Worm (Caenorhabditis elegans) whole organism, L1 larva: Measurements from ENCODE around the gene K04C2.7.

Experiments used
- C04F5.9 ChIP-seq: sonication (generic microtip); optimal IDR thresholded peaks from 2 replicates; lab custom pipeline; 2016; ENCODE audit warnings: missing genetic modification characterization, missing compliant biosample characterization
- F16B12.6 ChIP-seq: fragments of 150-350 bp; optimal IDR thresholded peaks from 2 replicates; lab custom pipeline; 2014; ENCODE audit warnings: missing biosample characterization, missing genetic modification characterization
- aha-1 ChIP-seq: fragments of 150-350 bp; optimal IDR thresholded peaks from 2 replicates; lab custom pipeline; 2014; ENCODE audit warnings: missing biosample characterization, missing genetic modification characterization
- alr-1 ChIP-seq: fragments of 200-800 bp; sonication (Bioruptor generic); optimal IDR thresholded peaks from 2 replicates; lab custom pipeline; 2018; ENCODE audit warnings: borderline replicate concordance, mild to moderate bottlenecking, missing genetic modification characterization, missing compliant biosample characterization
- aly-2 ChIP-seq: fragments of 150-350 bp; optimal IDR thresholded peaks from 2 replicates; lab custom pipeline; 2014; ENCODE audit warnings: missing biosample characterization, missing genetic modification characterization
- blmp-1 ChIP-seq: fragments of 150-350 bp; optimal IDR thresholded peaks from 2 replicates; lab custom pipeline; 2014; ENCODE audit warnings: missing biosample characterization, missing genetic modification characterization
- ceh-63 ChIP-seq: fragments of 200-800 bp; sonication (Bioruptor generic); optimal IDR thresholded peaks from 2 replicates; lab custom pipeline; 2018; ENCODE audit warnings: mild to moderate bottlenecking, missing genetic modification characterization, missing compliant biosample characterization
- ceh-82 ChIP-seq, 3 experiments: fragments of 150-350 bp in 1 of 3; sonication (generic microtip) in 2 of 3; optimal IDR thresholded peaks; 2 replicates each; lab custom pipeline; 2014 to 2017; ENCODE audit warnings: missing biosample characterization in 3 of 3, missing genetic modification characterization in 3 of 3
- ceh-88 ChIP-seq: fragments of 200-800 bp; sonication (Bioruptor generic); IDR thresholded peaks from 2 replicates; pipeline ENCODE4 v1.3.6; 2022; ENCODE audit warnings: missing genetic modification characterization, missing compliant biosample characterization
- ces-1 ChIP-seq: fragments of 150-350 bp; optimal IDR thresholded peaks from 2 replicates; lab custom pipeline; 2014; ENCODE audit warnings: missing biosample characterization, missing genetic modification reagents, missing genetic modification characterization
- dsc-1 ChIP-seq: sonication (generic microtip); optimal IDR thresholded peaks from 2 replicates; lab custom pipeline; 2016; ENCODE audit warnings: mild to moderate bottlenecking, missing genetic modification characterization, missing compliant biosample characterization
- efl-1 ChIP-seq, 4 experiments: fragments of 150-350 bp; optimal IDR thresholded peaks in 3 of 4; peaks in 1 of 4; 1 replicate in 1 of 4; 2 replicates in 3 of 4; lab custom pipeline; 2014; ENCODE audit warnings: missing biosample characterization in 2 of 4, missing genetic modification characterization in 2 of 4, missing genetic modification reagents in 2 of 4
- elt-2 ChIP-seq: sonication (generic microtip); optimal IDR thresholded peaks from 2 replicates; lab custom pipeline; 2016; ENCODE audit warnings: missing genetic modification characterization, mild to moderate bottlenecking, inconsistent platforms, missing compliant biosample characterization, missing genetic modification reagents
- ets-5 ChIP-seq: fragments of 200-800 bp; sonication (Bioruptor generic); IDR thresholded peaks from 2 replicates; pipeline ENCODE4 v1.3.6; 2022; ENCODE audit warnings: missing genetic modification characterization, missing compliant biosample characterization
- grh-1 ChIP-seq: fragments of 200-800 bp; sonication (Bioruptor generic); IDR thresholded peaks from 2 replicates; pipeline ENCODE4 v1.3.6; 2022; ENCODE audit warnings: missing genetic modification reagents, missing genetic modification characterization, missing compliant biosample characterization
- hlh-17 ChIP-seq: fragments of 200-800 bp; sonication (Bioruptor generic); optimal IDR thresholded peaks from 2 replicates; lab custom pipeline; 2018; ENCODE audit warnings: missing genetic modification characterization, mild to moderate bottlenecking, missing compliant biosample characterization, moderate library complexity, borderline replicate concordance
- hpl-2 ChIP-seq: fragments of 150-350 bp; optimal IDR thresholded peaks from 2 replicates; lab custom pipeline; 2014; ENCODE audit warnings: missing biosample characterization, missing genetic modification reagents, missing genetic modification characterization
- isw-1 ChIP-seq: fragments of 200-800 bp; sonication (Bioruptor generic); IDR thresholded peaks from 2 replicates; pipeline ENCODE4 v1.3.6; 2022; ENCODE audit warnings: missing genetic modification characterization, missing compliant biosample characterization
- lin-13 ChIP-seq: fragments of 150-350 bp; optimal IDR thresholded peaks from 2 replicates; lab custom pipeline; 2014; ENCODE audit warnings: missing biosample characterization, missing genetic modification reagents, missing genetic modification characterization
- lin-35 ChIP-seq, 2 experiments: fragments of 150-350 bp; optimal IDR thresholded peaks; 2 replicates each; lab custom pipeline; 2014; ENCODE audit warnings: missing biosample characterization in 2 of 2, missing genetic modification characterization in 2 of 2, missing genetic modification reagents in 2 of 2
- lin-39 ChIP-seq: fragments of 150-350 bp; optimal IDR thresholded peaks from 2 replicates; lab custom pipeline; 2014; ENCODE audit warnings: missing biosample characterization, missing genetic modification reagents, missing genetic modification characterization
- lsy-2 ChIP-seq, 2 experiments: fragments of 150-350 bp; optimal IDR thresholded peaks; 2 replicates each; lab custom pipeline; 2014; ENCODE audit warnings: missing biosample characterization in 2 of 2, missing genetic modification characterization in 2 of 2
- nhr-12 ChIP-seq: sonication (generic microtip); optimal IDR thresholded peaks from 2 replicates; lab custom pipeline; 2017; ENCODE audit warnings: missing biosample characterization, missing genetic modification characterization
- nhr-19 ChIP-seq: fragments of 200-800 bp; sonication (Bioruptor generic); conservative IDR thresholded peaks from 2 replicates; pipeline ENCODE4 v1.3.6; 2022; ENCODE audit warnings: missing genetic modification characterization, missing compliant biosample characterization
- nhr-28 ChIP-seq: fragments of 150-350 bp; optimal IDR thresholded peaks from 2 replicates; lab custom pipeline; 2014; ENCODE audit warnings: missing biosample characterization, missing genetic modification characterization
- nhr-71 ChIP-seq: sonication (generic microtip); optimal IDR thresholded peaks from 2 replicates; lab custom pipeline; 2016; ENCODE audit warnings: mild to moderate bottlenecking, missing genetic modification characterization, moderate library complexity, missing compliant biosample characterization
- nhr-84 ChIP-seq: sonication (generic microtip); optimal IDR thresholded peaks from 2 replicates; lab custom pipeline; 2017; ENCODE audit warnings: missing biosample characterization, missing genetic modification characterization
- nhr-85 ChIP-seq: sonication (generic microtip); peaks from one replicate; lab custom pipeline; 2016; ENCODE audit warnings: missing genetic modification characterization, inconsistent platforms, missing compliant biosample characterization
- nhr-90 ChIP-seq: sonication (generic microtip); optimal IDR thresholded peaks from 2 replicates; lab custom pipeline; 2016; ENCODE audit warnings: mild to moderate bottlenecking, missing genetic modification characterization, missing compliant biosample characterization; ENCODE audit not compliant: poor library complexity
- pag-3 ChIP-seq: sonication (generic microtip); optimal IDR thresholded peaks from 2 replicates; lab custom pipeline; 2017; ENCODE audit warnings: missing genetic modification characterization, mild to moderate bottlenecking, missing compliant biosample characterization, antibody characterized with exemption, borderline replicate concordance; ENCODE audit not compliant: insufficient read depth
- pqm-1 ChIP-seq: sonication (generic microtip); optimal IDR thresholded peaks from 3 replicates; lab custom pipeline; 2017; ENCODE audit warnings: missing biosample characterization, missing genetic modification characterization
- rnt-1 ChIP-seq: sonication (generic microtip); optimal IDR thresholded peaks from 2 replicates; lab custom pipeline; 2016; ENCODE audit warnings: mild to moderate bottlenecking, missing genetic modification characterization, moderate library complexity, missing compliant biosample characterization
- skn-1 ChIP-seq: fragments of 150-350 bp; optimal IDR thresholded peaks from 2 replicates; lab custom pipeline; 2014; ENCODE audit warnings: missing biosample characterization, missing genetic modification characterization
- snpc-4 ChIP-seq: fragments of 150-350 bp; optimal IDR thresholded peaks from 2 replicates; lab custom pipeline; 2014; ENCODE audit warnings: missing biosample characterization, missing genetic modification characterization
- snu-23 ChIP-seq: sonication (generic microtip); optimal IDR thresholded peaks from 2 replicates; lab custom pipeline; 2016; ENCODE audit warnings: missing genetic modification characterization, missing compliant biosample characterization
- sptf-1 ChIP-seq: fragments of 150-350 bp; optimal IDR thresholded peaks from 2 replicates; lab custom pipeline; 2014; ENCODE audit warnings: missing biosample characterization, missing genetic modification characterization
- sup-37 ChIP-seq: fragments of 200-800 bp; sonication (Bioruptor generic); optimal IDR thresholded peaks from 2 replicates; lab custom pipeline; 2018; ENCODE audit warnings: mild to moderate bottlenecking, missing genetic modification characterization, missing compliant biosample characterization
- tlp-1 ChIP-seq: fragments of 150-350 bp; optimal IDR thresholded peaks from 2 replicates; lab custom pipeline; 2014; ENCODE audit warnings: missing biosample characterization, missing genetic modification characterization
- unc-130 ChIP-seq: fragments of 150-350 bp; optimal IDR thresholded peaks from 2 replicates; lab custom pipeline; 2017; ENCODE audit warnings: missing biosample characterization, missing genetic modification characterization, inconsistent platforms
- unc-62 ChIP-seq: fragments of 150-350 bp; optimal IDR thresholded peaks from 2 replicates; lab custom pipeline; 2014; ENCODE audit warnings: missing biosample characterization, missing genetic modification reagents, missing genetic modification characterization
- unc-86 ChIP-seq: sonication (generic microtip); optimal IDR thresholded peaks from 2 replicates; lab custom pipeline; 2016; ENCODE audit warnings: missing genetic modification characterization, missing compliant biosample characterization
- unc-98 ChIP-seq: fragments of 200-800 bp; sonication (Bioruptor generic); IDR thresholded peaks from 2 replicates; pipeline ENCODE4 v1.3.6; 2022; ENCODE audit warnings: missing genetic modification characterization, missing compliant biosample characterization
- vab-15 ChIP-seq: sonication (generic microtip); optimal IDR thresholded peaks from 2 replicates; lab custom pipeline; 2017; ENCODE audit warnings: missing genotype, mild to moderate bottlenecking, missing genetic modification characterization, missing compliant biosample characterization
- ztf-11 ChIP-seq, 2 experiments: sonication (generic microtip); optimal IDR thresholded peaks; 2 replicates each; lab custom pipeline; 2016 to 2017; ENCODE audit warnings: missing genetic modification characterization in 2 of 2, missing biosample characterization in 1 of 2, missing compliant biosample characterization in 1 of 2

The K04C2.7 gene

ce11 chrIII:6848654-6849204 lies 32.2 kb upstream of the K04C2.7 start, which contains the start of gene dhhc-5:
Gene dhhc-5 (minus strand): TSS chrIII:6849059.
- no peak for TF ChIP-seq sup-37 (GFP tag; lab: Kevin White, UChicago)
- TF ChIP-seq unc-86 (tag; lab: Kevin White, UChicago): no peak
- TF ChIP-seq skn-1 (tag; lab: Kevin White, UChicago): no peak
- peak; percentile 68 for TF ChIP-seq elt-2 (tag; lab: Kevin White, UChicago)
- no peak for TF ChIP-seq ces-1
- TF ChIP-seq isw-1 (GFP tag; lab: Robert Waterston, UW): no peak
- TF ChIP-seq F16B12.6 (tag; lab: Kevin White, UChicago): no peak
- no peak for TF ChIP-seq unc-98 (GFP tag; lab: Robert Waterston, UW)
- TF ChIP-seq unc-62: no peak

ce11 chrIII:6850255-6850654 lies 30.6 kb upstream of the K04C2.7 start, which contains the start of gene srv-1:
Gene srv-1 (plus strand): TSS chrIII:6850385.
- TF ChIP-seq nhr-71 (tag; lab: Kevin White, UChicago) (peak; percentile 31), elt-2 (tag; lab: Kevin White, UChicago) (peak; percentile 92), pqm-1 (tag; lab: Kevin White, UChicago) (peak; percentile 73), lin-35 (GFP tag; optimal IDR thresholded peaks at IDR 0.05; lab: Kevin White, UChicago) (peak in 1 of 2 experiments; percentile 14), blmp-1 (tag; lab: Kevin White, UChicago) (no peak), snu-23 (no peak), nhr-84 (tag; lab: Kevin White, UChicago) (no peak), lin-13 (no peak), efl-1 (optimal IDR thresholded peaks at IDR 0.05; lab: Kevin White, UChicago) (no peak), efl-1 (GFP tag; optimal IDR thresholded peaks at IDR 0.05 in 1 of 2; lab: Kevin White, UChicago) (peak in 1 of 2 experiments; percentile 72), nhr-19 (GFP tag; lab: Robert Waterston, UW) (no peak), lin-39 (tag; lab: Kevin White, UChicago) (no peak), nhr-90 (tag; lab: Kevin White, UChicago) (peak; percentile 8), unc-98 (GFP tag; lab: Robert Waterston, UW) (no peak), rnt-1 (tag; lab: Kevin White, UChicago) (no peak), aha-1 (tag; lab: Kevin White, UChicago) (no peak)

- TF ChIP-seq ets-5: no peak
- TF ChIP-seq alr-1: no peak
- no peak for TF ChIP-seq elt-2 (tag; lab: Kevin White, UChicago)
- TF ChIP-seq C04F5.9 (tag; lab: Kevin White, UChicago): no peak
- TF ChIP-seq, all 84 proteins: peak for 0
Measured at ce11 chrIII:6856709-6857108, 24.2 kb upstream of the K04C2.7 start, which contains the start of gene zak-1. Gene zak-1 (minus strand): TSS chrIII:6856809.

ce11 chrIII:6857390-6857848 lies 23.5 kb upstream of the K04C2.7 start:
- no peak for TF ChIP-seq ztf-11 (tag; optimal IDR thresholded peaks at IDR 0.05; lab: Kevin White, UChicago)
- no peak for TF ChIP-seq nhr-28 (tag; lab: Kevin White, UChicago)
- peak; percentile 70 for TF ChIP-seq nhr-71 (tag; lab: Kevin White, UChicago)
- TF ChIP-seq unc-98 (GFP tag; lab: Robert Waterston, UW): no peak
- TF ChIP-seq ceh-82 (tag; optimal IDR thresholded peaks at IDR 0.05; lab: Kevin White, UChicago): peak in 1 of 3 experiments; percentile 9
- TF ChIP-seq C04F5.9 (tag; lab: Kevin White, UChicago): no peak
- no peak for TF ChIP-seq dsc-1 (tag; lab: Kevin White, UChicago)
- TF ChIP-seq alr-1: no peak
- no peak for TF ChIP-seq unc-62
- TF ChIP-seq hlh-17 (GFP tag; lab: Kevin White, UChicago): no peak
- no peak for TF ChIP-seq ceh-63 (GFP tag; lab: Kevin White, UChicago)
- TF ChIP-seq lsy-2 (tag; optimal IDR thresholded peaks at IDR 0.05; lab: Kevin White, UChicago): peak; percentile 33 to 72
- TF ChIP-seq nhr-12 (tag; lab: Kevin White, UChicago): no peak
- no peak for TF ChIP-seq snpc-4 (tag; lab: Kevin White, UChicago)
- no peak for TF ChIP-seq pqm-1 (tag; lab: Kevin White, UChicago)
- TF ChIP-seq sptf-1: no peak
- TF ChIP-seq pag-3 (tag; lab: Kevin White, UChicago): no peak
- TF ChIP-seq grh-1 (GFP tag; lab: Robert Waterston, UW): no peak
- peak; percentile 37 for TF ChIP-seq unc-130 (tag; lab: Kevin White, UChicago)
- no peak for TF ChIP-seq ceh-88 (GFP tag; lab: Robert Waterston, UW)
- TF ChIP-seq F16B12.6 (tag; lab: Kevin White, UChicago): no peak
- peak; percentile 78 for TF ChIP-seq snu-23
- TF ChIP-seq aly-2 (tag; lab: Kevin White, UChicago): no peak
- TF ChIP-seq vab-15 (tag; lab: Kevin White, UChicago): no peak
- peak; percentile 34 for TF ChIP-seq nhr-90 (tag; lab: Kevin White, UChicago)
- TF ChIP-seq tlp-1 (tag; lab: Kevin White, UChicago): no peak
- TF ChIP-seq nhr-85 (tag; lab: Kevin White, UChicago): peak; percentile 80
- no peak for TF ChIP-seq hpl-2 (GFP tag; lab: Kevin White, UChicago)
